Worm (Caenorhabditis elegans) whole organism, L4/young adult: Measurements from ENCODE around the gene str-225.

Experiments
- W03F9.2 ChIP-seq: fragments of 150-350 bp; optimal IDR thresholded peaks from 2 replicates; lab custom pipeline; 2014; ENCODE audit warnings: missing biosample characterization, missing genetic modification characterization
- dao-5 ChIP-seq: sonication (generic microtip); optimal IDR thresholded peaks from 2 replicates; lab custom pipeline; 2016; ENCODE audit warnings: missing genotype, missing genetic modification characterization, moderate library complexity, missing compliant biosample characterization
- him-1 ChIP-seq: sonication (generic microtip); optimal IDR thresholded peaks from 2 replicates; lab custom pipeline; 2016; ENCODE audit warnings: missing genotype, missing genetic modification reagents, missing genetic modification characterization, missing compliant biosample characterization

DNA sequence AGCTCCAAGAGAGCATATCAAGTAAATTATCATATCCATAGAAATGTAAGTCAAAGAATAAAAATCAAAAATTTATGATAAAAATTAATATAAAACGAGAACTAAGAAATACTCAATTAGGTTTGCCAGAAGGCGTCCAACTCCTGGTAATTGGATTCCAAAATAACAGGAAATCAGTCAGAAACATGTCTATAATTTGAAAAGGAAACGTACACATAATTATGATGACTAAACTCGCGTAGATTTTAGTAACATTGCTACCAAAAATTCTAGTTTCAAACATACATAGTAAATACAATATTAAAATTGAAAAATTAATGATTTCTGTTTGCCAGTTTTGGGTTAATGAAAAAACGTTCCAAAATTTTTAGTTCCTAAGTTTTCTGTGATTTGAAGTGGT lies 22.9 kb upstream of the str-225 start, which contains the start of gene srbc-33:
- no peak for TF ChIP-seq dao-5 (tag; lab: Kevin White, UChicago)
- TF ChIP-seq W03F9.2 (tag; lab: Kevin White, UChicago), result no peak
- TF ChIP-seq him-1 (tag; lab: Kevin White, UChicago), result no peak
